Worm (Caenorhabditis elegans): ENCODE measurements around the gene irld-9.

irld-9 gene

DNA sequence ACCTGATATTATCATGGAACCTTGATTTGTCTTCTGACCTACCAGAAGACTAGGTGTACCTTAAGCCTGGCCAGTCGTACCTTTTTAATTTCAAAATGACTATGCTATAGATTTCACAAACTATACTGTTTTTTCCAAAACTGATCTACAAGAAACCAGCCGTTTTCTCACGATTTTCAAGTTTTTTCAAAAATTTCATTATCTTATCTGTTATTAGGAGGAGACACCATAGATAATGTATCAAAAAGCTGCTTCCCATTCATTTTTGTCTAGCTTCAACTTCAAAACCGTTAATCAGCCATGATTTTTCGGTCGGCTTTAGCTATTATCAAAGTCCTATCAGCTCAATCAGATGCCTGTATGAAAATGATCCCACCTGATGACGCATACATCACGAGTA, 3.8 kb upstream of the irld-9 start, which contains the start of gene F36H5.12:
Gene F36H5.12 (plus strand): TSS at position 301 of the 400 bp plus-strand sequence.
- TF ChIP-seq nhr-28 (tag; optimal IDR thresholded peaks at IDR 0.05) (no peak), elt-3 (tag; optimal IDR thresholded peaks at IDR 0.05) (no peak), ces-1 (GFP tag; optimal IDR thresholded peaks at IDR 0.05) (no peak), vab-15 (tag; optimal IDR thresholded peaks at IDR 0.05) (no peak), zip-4 (GFP tag; optimal IDR thresholded peaks at IDR 0.05) (no peak), nhr-90 (tag; optimal IDR thresholded peaks at IDR 0.05; ENCODE audit: poor library complexity) (no peak), hpl-2 (GFP tag; optimal IDR thresholded peaks at IDR 0.05) (no peak), unc-86 (tag; optimal IDR thresholded peaks at IDR 0.05) (no peak), pqm-1 (tag; optimal IDR thresholded peaks at IDR 0.05) (no peak), sup-37 (GFP tag; optimal IDR thresholded peaks at IDR 0.05) (no peak), lin-35 (GFP tag; optimal IDR thresholded peaks at IDR 0.05) (no peak), tlp-1 (tag; optimal IDR thresholded peaks at IDR 0.05) (no peak), lin-15B (tag; optimal IDR thresholded peaks at IDR 0.05) (no peak), F16B12.6 (tag; optimal IDR thresholded peaks at IDR 0.05) (no peak), ceh-90 (tag; optimal IDR thresholded peaks at IDR 0.05) (no peak), nhr-11 (tag; optimal IDR thresholded peaks at IDR 0.05) (no peak)

- TF ChIP-seq unc-62 (GFP tag; optimal IDR thresholded peaks at IDR 0.05) (no peak), lir-3 (tag; optimal IDR thresholded peaks at IDR 0.05; ENCODE audit: poor library complexity) (no peak), zag-1 (tag; optimal IDR thresholded peaks at IDR 0.05) (no peak), lin-39 (tag; optimal IDR thresholded peaks at IDR 0.05) (no peak), efl-3 (GFP tag; optimal IDR thresholded peaks at IDR 0.05) (no peak), ces-1 (GFP tag; optimal IDR thresholded peaks at IDR 0.05) (no peak), efl-1 (optimal IDR thresholded peaks at IDR 0.05) (no peak), efl-1 (GFP tag; optimal IDR thresholded peaks at IDR 0.05 in 1 of 2) (peak in 1 of 2 experiments; percentile 26)
Observed at ce11 chrII:1741248-1741647, 2.5 kb upstream of the irld-9 start, which contains the start of gene K07G6.1. Gene K07G6.1, plus strand, starts transcription at chrII:1741548.

- peak; percentile 80 for TF ChIP-seq lin-14 (GFP tag; optimal IDR thresholded peaks at IDR 0.05)
- TF ChIP-seq dpl-1 (GFP tag; optimal IDR thresholded peaks at IDR 0.05) = peak in 2 of 3 experiments; percentile 16 to 34
- no peak for TF ChIP-seq isw-1 (GFP tag; IDR thresholded peaks at IDR 0.05)
- peak; percentile 2 to 64 for TF ChIP-seq lin-35 (GFP tag; optimal IDR thresholded peaks at IDR 0.05)
- no peak for TF ChIP-seq ztf-11 (tag; optimal IDR thresholded peaks at IDR 0.05)
- TF ChIP-seq lin-39 (tag; optimal IDR thresholded peaks at IDR 0.05) = no peak
- TF ChIP-seq unc-98 (GFP tag; IDR thresholded peaks at IDR 0.05) = no peak
- TF ChIP-seq rnt-1 (tag; optimal IDR thresholded peaks at IDR 0.05) = peak; percentile 50
- TF ChIP-seq nhr-85 (tag) = peak; percentile 59
- peak; percentile 19 for TF ChIP-seq nhr-20 (tag; optimal IDR thresholded peaks at IDR 0.05)
- no peak for TF ChIP-seq zag-1 (tag; optimal IDR thresholded peaks at IDR 0.05)
- no peak for TF ChIP-seq swsn-7 (tag; optimal IDR thresholded peaks at IDR 0.05)
- no peak for TF ChIP-seq nhr-28 (tag; optimal IDR thresholded peaks at IDR 0.05)
- no peak for TF ChIP-seq lin-13 (GFP tag; optimal IDR thresholded peaks at IDR 0.05)
- peak; percentile 57 to 68 for TF ChIP-seq efl-1 (optimal IDR thresholded peaks at IDR 0.05)
- peak; percentile 36 to 94 for TF ChIP-seq efl-1 (GFP tag; optimal IDR thresholded peaks at IDR 0.05 in 1 of 2)
- no peak for TF ChIP-seq C16A3.4 (tag; optimal IDR thresholded peaks at IDR 0.05)
- no peak for TF ChIP-seq ceh-88 (GFP tag; IDR thresholded peaks at IDR 0.05)
- no peak for TF ChIP-seq zip-4 (GFP tag; optimal IDR thresholded peaks at IDR 0.05)
Observed at ce11 chrII:1736353-1736752, 2.4 kb downstream of the irld-9 start, which contains the start of gene ceh-83. Gene ceh-83, minus strand, starts transcription at chrII:1736533.

ce11 chrII:1735145-1735544, 3.6 kb downstream of the irld-9 start:
- TF ChIP-seq skn-1 (tag; optimal IDR thresholded peaks at IDR 0.05) (no peak), lir-3 (tag; optimal IDR thresholded peaks at IDR 0.05; ENCODE audit: poor library complexity) (no peak), ets-5 (GFP tag; IDR thresholded peaks at IDR 0.05) (no peak), fos-1 (tag; optimal IDR thresholded peaks at IDR 0.05) (no peak), nhr-84 (tag; optimal IDR thresholded peaks at IDR 0.05) (no peak), sup-37 (GFP tag; optimal IDR thresholded peaks at IDR 0.05) (no peak), ceh-8 (GFP tag; optimal IDR thresholded peaks at IDR 0.05) (no peak), nhr-19 (GFP tag; conservative IDR thresholded peaks at IDR 0.05) (no peak), alr-1 (tag; optimal IDR thresholded peaks at IDR 0.05; ENCODE audit: borderline replicate concordance) (no peak), C04F5.9 (tag; optimal IDR thresholded peaks at IDR 0.05) (no peak), fkh-10 (GFP tag; optimal IDR thresholded peaks at IDR 0.05) (no peak), hpl-2 (GFP tag; optimal IDR thresholded peaks at IDR 0.05) (no peak)
